Fruit fly (Drosophila melanogaster): Measurements from ENCODE around the gene CG4730.

The CG4730 gene

dm6 chr3R:25694167-25694689, 15.7 kb upstream of the CG4730 start:
- TF ChIP-seq usp (GFP tag; optimal IDR thresholded peaks at IDR 0.05), result no peak
- TF ChIP-seq tai (GFP tag; optimal IDR thresholded peaks at IDR 0.05), result no peak
- no peak for TF ChIP-seq HLH106 (tag; optimal IDR thresholded peaks at IDR 0.05)
- no peak for TF ChIP-seq Hr78 (GFP tag; optimal IDR thresholded peaks at IDR 0.05)
- no peak for TF ChIP-seq N (GFP tag; optimal IDR thresholded peaks at IDR 0.05)
- no peak for TF ChIP-seq psq (GFP tag; optimal IDR thresholded peaks at IDR 0.05)
- TF ChIP-seq CG32264 (GFP tag; optimal IDR thresholded peaks at IDR 0.05), result no peak
- no peak for TF ChIP-seq pan (optimal IDR thresholded peaks at IDR 0.05)
- TF ChIP-seq GATAd (GFP tag; optimal IDR thresholded peaks at IDR 0.05), result no peak
- TF ChIP-seq dsf (GFP tag; optimal IDR thresholded peaks at IDR 0.05; ENCODE audit: borderline replicate concordance), result no peak
- TF ChIP-seq lola (GFP tag; optimal IDR thresholded peaks at IDR 0.05), result no peak
- no peak for TF ChIP-seq brk (GFP tag; optimal IDR thresholded peaks at IDR 0.05)
- no peak for TF ChIP-seq Jra (GFP tag; optimal IDR thresholded peaks at IDR 0.05)
- TF ChIP-seq sage (GFP tag; optimal IDR thresholded peaks at IDR 0.05), result no peak
- no peak for TF ChIP-seq Hr83 (GFP tag; optimal IDR thresholded peaks at IDR 0.05; ENCODE audit: poor library complexity, severe bottlenecking)
- TF ChIP-seq ey (GFP tag; optimal IDR thresholded peaks at IDR 0.05), result no peak
- TF ChIP-seq fru (GFP tag; optimal IDR thresholded peaks at IDR 0.05), result no peak

- TF ChIP-seq Mio (GFP tag; optimal IDR thresholded peaks at IDR 0.05) (no peak), Rel (GFP tag; optimal IDR thresholded peaks at IDR 0.05) (no peak), Rel (tag; optimal IDR thresholded peaks at IDR 0.05) (no peak), Abd-B (GFP tag; optimal IDR thresholded peaks at IDR 0.05) (no peak), HLH106 (tag; optimal IDR thresholded peaks at IDR 0.05) (no peak), Myc (optimal IDR thresholded peaks at IDR 0.05) (no peak), fru (GFP tag; optimal IDR thresholded peaks at IDR 0.05) (no peak), Sp1 (GFP tag; optimal IDR thresholded peaks at IDR 0.05) (no peak), Hr78 (GFP tag; optimal IDR thresholded peaks at IDR 0.05) (no peak), GATAd (GFP tag; optimal IDR thresholded peaks at IDR 0.05) (no peak), usp (GFP tag; optimal IDR thresholded peaks at IDR 0.05) (no peak), pan (optimal IDR thresholded peaks at IDR 0.05) (no peak), rgr (GFP tag; optimal IDR thresholded peaks at IDR 0.05) (no peak)
These were observed 8.4 kb upstream of the CG4730 start, which contains the start of gene CLS for dm6 chr3R:25686698-25687420. Gene CLS (minus strand): TSS chr3R:25687370.

- TF ChIP-seq Dif (GFP tag; optimal IDR thresholded peaks at IDR 0.05; ENCODE audit: partially characterized antibody) (no peak), Abd-B (GFP tag; optimal IDR thresholded peaks at IDR 0.05) (no peak), CG9705 (GFP tag; optimal IDR thresholded peaks at IDR 0.05) (peak; percentile 81), OdsH (GFP tag; optimal IDR thresholded peaks at IDR 0.05) (peak; percentile 78), pan (optimal IDR thresholded peaks at IDR 0.05) (no peak), h (GFP tag; optimal IDR thresholded peaks at IDR 0.05) (no peak), GATAd (GFP tag; optimal IDR thresholded peaks at IDR 0.05) (no peak), Jra (GFP tag; optimal IDR thresholded peaks at IDR 0.05) (peak; percentile 52), sage (GFP tag; optimal IDR thresholded peaks at IDR 0.05) (peak; percentile 85), tai (GFP tag; optimal IDR thresholded peaks at IDR 0.05) (no peak), foxo (GFP tag; optimal IDR thresholded peaks at IDR 0.05) (peak in 1 of 2 experiments; percentile 76), HLH106 (tag; optimal IDR thresholded peaks at IDR 0.05) (peak; percentile 73), woc (GFP tag; optimal IDR thresholded peaks at IDR 0.05) (peak; percentile 27), jim (GFP tag; optimal IDR thresholded peaks at IDR 0.05) (no peak), usp (GFP tag; optimal IDR thresholded peaks at IDR 0.05) (no peak), Sp1 (GFP tag; optimal IDR thresholded peaks at IDR 0.05) (peak; percentile 85), Mio (GFP tag; optimal IDR thresholded peaks at IDR 0.05) (no peak), dl (GFP tag; optimal IDR thresholded peaks at IDR 0.05; ENCODE audit: insufficient read depth in 1 of 2, partially characterized antibody in 2 of 2) (no peak), Hr83 (GFP tag; optimal IDR thresholded peaks at IDR 0.05; ENCODE audit: poor library complexity, severe bottlenecking) (peak; percentile 93), Dfd (GFP tag; optimal IDR thresholded peaks at IDR 0.05) (no peak), Vsx2 (GFP tag; optimal IDR thresholded peaks at IDR 0.05; ENCODE audit: partially characterized antibody) (no peak), CG32264 (GFP tag; optimal IDR thresholded peaks at IDR 0.05) (peak; percentile 37), psq (GFP tag; optimal IDR thresholded peaks at IDR 0.05) (peak; percentile 48), N (GFP tag; optimal IDR thresholded peaks at IDR 0.05) (no peak), br (GFP tag; optimal IDR thresholded peaks at IDR 0.05) (peak; percentile 79), dsf (GFP tag; optimal IDR thresholded peaks at IDR 0.05; ENCODE audit: borderline replicate concordance) (no peak), dmrt93B (GFP tag; optimal IDR thresholded peaks at IDR 0.05) (peak; percentile 82), rgr (GFP tag; optimal IDR thresholded peaks at IDR 0.05) (peak; percentile 88), Rel (GFP tag; optimal IDR thresholded peaks at IDR 0.05) (no peak), Rel (tag; optimal IDR thresholded peaks at IDR 0.05) (peak; percentile 81), CrebA (GFP tag; optimal IDR thresholded peaks at IDR 0.05; ENCODE audit: borderline replicate concordance) (no peak), lola (GFP tag; optimal IDR thresholded peaks at IDR 0.05) (no peak), Myc (optimal IDR thresholded peaks at IDR 0.05) (peak; percentile 48), sv (GFP tag; optimal IDR thresholded peaks at IDR 0.05) (peak; percentile 65), Hr78 (GFP tag; optimal IDR thresholded peaks at IDR 0.05) (no peak), ey (GFP tag; optimal IDR thresholded peaks at IDR 0.05) (peak; percentile 26), brk (GFP tag; optimal IDR thresholded peaks at IDR 0.05) (peak; percentile 81), Hnf4 (GFP tag; optimal IDR thresholded peaks at IDR 0.05) (peak; percentile 69), fru (GFP tag; optimal IDR thresholded peaks at IDR 0.05) (peak; percentile 69)
These were observed 6.4 kb upstream of the CG4730 start, which contains the start of gene RpL27 for dm6 chr3R:25684859-25685258. Gene RpL27 (minus strand): TSS chr3R:25685051.
